Fruit fly (Drosophila melanogaster): ENCODE data around the gene ball.

ball gene

DNA sequence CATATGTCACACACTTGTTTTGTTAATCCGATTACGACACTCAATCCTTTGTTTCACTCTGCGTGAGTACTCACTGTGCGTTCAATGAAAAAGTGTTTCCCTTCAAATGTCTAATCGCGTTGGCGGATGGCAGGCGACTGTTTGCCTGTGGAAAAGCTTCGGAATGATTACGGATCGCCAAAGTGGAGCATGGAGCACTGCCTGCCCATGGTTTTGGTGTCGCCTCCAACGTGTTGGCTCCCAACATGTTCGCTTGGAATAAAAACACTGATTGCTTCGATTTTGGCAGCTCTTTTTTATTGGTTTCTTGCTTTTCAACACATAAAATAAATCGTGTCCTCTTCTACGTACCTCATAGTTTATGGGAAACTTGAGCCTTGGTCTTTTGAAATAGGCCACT is 5.2 kb upstream of the ball start, which contains the start of gene SPARC:
TSS of gene SPARC (minus strand) at position 144 of the 400 bp plus-strand sequence.
- TF ChIP-seq CG8478 (optimal IDR thresholded peaks at IDR 0.05), result no peak
- TF ChIP-seq psq (optimal IDR thresholded peaks at IDR 0.05), result no peak
- TF ChIP-seq usp (GFP tag; optimal IDR thresholded peaks at IDR 0.05), result no peak
- no peak for TF ChIP-seq Dll (optimal IDR thresholded peaks at IDR 0.05)

DNA sequence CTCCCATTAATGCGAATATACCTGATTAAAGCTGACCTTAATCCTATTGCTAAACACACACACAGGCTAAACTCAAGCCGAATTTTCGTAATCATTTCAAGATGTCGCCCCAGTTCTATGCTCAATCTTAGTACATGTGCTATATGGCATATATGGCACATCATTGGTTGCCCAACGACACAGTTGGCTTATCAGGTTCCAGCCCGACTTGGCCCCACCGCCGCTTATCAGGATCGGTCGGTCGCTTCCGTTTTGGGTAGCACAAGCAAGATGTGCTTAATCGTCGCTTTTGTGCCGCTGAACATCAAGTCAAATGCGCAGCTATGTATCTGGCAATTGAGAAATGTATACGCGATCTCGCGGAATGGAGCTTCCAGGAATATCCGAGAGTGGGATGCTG is 4.5 kb upstream of the ball start:
- no peak for TF ChIP-seq pan (optimal IDR thresholded peaks at IDR 0.05)
- no peak for TF ChIP-seq usp (GFP tag; optimal IDR thresholded peaks at IDR 0.05)
- TF ChIP-seq CG8478 (optimal IDR thresholded peaks at IDR 0.05), result no peak
- no peak for TF ChIP-seq Dll (optimal IDR thresholded peaks at IDR 0.05)
- no peak for TF ChIP-seq psq (optimal IDR thresholded peaks at IDR 0.05)
- no peak for TF ChIP-seq EcR (GFP tag; optimal IDR thresholded peaks at IDR 0.05)

DNA sequence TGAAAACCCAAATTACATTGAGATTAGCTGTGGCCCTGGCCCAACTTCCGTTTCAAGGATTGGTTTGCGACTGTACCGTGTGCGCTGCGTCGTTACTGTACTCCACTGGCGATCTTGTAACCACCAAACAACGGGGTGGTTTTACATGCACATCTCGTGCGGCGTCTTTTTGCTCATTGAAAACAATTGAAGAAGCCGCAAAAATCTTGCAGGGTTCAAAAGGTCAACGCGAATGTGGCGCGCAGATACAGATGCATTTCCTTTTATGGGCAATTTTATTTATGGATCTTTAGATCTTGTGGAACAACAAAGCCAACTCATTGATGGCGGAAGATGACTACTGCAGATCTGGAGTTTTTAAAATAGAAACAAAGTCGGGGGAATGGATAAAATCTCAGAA is 3.9 kb upstream of the ball start:
- TF ChIP-seq CG8478 (optimal IDR thresholded peaks at IDR 0.05) (no peak), psq (optimal IDR thresholded peaks at IDR 0.05) (no peak), usp (GFP tag; optimal IDR thresholded peaks at IDR 0.05) (no peak), EcR (GFP tag; optimal IDR thresholded peaks at IDR 0.05) (no peak)

DNA sequence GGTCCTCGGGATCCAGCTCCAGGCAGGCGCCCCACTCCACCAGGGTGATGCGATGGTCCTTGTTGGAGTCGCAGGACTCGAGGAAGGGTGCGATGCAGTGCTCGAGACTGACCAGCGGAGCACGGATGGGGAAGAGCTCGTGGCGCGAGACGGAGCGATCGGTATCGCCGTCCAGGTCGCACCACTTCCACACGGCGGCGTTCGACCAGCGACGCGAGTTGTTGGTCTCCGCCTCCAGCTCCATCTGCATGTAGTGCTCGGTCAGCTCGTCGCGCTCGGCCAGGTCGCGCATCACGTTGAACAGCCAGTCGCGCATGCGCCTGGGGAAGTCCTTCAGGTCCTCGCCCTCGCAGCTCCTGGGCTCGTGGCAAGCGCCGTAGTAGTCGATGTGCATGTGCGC is 2.8 kb upstream of the ball start:
- no peak for TF ChIP-seq EcR (GFP tag; optimal IDR thresholded peaks at IDR 0.05)
- TF ChIP-seq CG8478 (optimal IDR thresholded peaks at IDR 0.05), result no peak
- TF ChIP-seq usp (GFP tag; optimal IDR thresholded peaks at IDR 0.05), result no peak
- no peak for TF ChIP-seq Dll (optimal IDR thresholded peaks at IDR 0.05)
- no peak for TF ChIP-seq pan (optimal IDR thresholded peaks at IDR 0.05)
- TF ChIP-seq psq (optimal IDR thresholded peaks at IDR 0.05), result no peak

DNA sequence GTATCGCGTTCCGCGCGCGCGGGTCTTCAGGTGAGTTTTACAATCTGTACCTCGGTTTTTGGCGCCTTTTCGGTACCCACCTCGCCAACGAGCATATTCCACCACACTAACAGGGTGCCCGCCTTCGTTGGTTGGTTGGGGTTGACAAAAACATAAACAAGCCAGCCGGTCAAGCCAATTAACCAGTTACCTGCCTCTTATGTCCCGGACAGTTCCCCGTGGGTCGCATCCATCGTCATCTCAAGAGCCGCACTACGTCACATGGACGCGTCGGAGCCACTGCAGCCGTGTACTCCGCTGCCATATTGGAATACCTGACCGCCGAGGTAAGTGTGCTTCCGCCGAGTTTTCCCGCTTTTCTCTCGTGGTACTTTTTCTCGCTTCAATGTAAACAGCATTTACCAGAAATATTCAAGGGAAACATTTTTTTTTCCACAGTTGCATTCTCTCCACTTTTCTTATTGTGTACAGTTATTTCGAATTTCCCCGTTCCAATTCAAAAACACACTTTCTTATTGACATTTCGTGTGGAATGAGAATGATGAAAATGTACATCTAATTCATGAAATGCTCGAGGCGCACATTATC is 944 bp upstream of the ball start:
- no peak for TF ChIP-seq Dll (optimal IDR thresholded peaks at IDR 0.05)

DNA sequence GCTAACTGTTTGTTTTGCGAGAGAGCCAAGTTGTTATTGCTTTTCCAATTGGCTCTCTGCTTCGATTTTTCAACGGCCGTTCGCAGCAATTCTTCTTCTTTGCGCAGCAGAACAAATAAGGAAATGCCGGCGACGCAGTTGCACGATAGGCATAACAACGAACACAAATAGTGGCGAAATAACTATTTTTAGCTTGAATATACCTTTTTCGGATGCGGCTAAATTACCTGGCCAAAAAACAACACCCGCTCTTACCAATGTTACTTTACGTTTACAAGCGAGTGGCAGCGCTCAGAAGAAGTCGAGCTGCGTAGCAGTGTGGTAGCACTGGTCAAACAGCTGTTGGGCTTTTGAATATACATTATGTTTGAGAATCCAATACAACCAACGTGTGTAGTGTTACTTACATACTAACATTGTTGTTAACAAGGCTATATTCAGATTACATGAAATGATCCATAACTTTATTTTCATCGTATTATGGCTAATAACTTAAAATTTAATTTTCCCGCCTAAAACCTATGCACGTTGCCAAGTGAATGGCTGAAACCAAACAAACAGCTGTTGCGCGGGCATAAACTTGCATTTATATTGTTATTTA is 3.7 kb downstream of the ball start, which contains the start of the genes Lerp and IntS12:
TSS of gene Lerp (minus strand) at position 283 of the 601 bp plus-strand sequence.
TSS of gene IntS12 (plus strand) at position 529 of the 601 bp plus-strand sequence.
- no peak for TF ChIP-seq CG8478 (optimal IDR thresholded peaks at IDR 0.05)
- no peak for TF ChIP-seq usp (GFP tag; optimal IDR thresholded peaks at IDR 0.05)
- no peak for TF ChIP-seq EcR (GFP tag; optimal IDR thresholded peaks at IDR 0.05)
- TF ChIP-seq psq (optimal IDR thresholded peaks at IDR 0.05), result no peak
- TF ChIP-seq pan (optimal IDR thresholded peaks at IDR 0.05), result no peak
- no peak for TF ChIP-seq Dll (optimal IDR thresholded peaks at IDR 0.05)

DNA sequence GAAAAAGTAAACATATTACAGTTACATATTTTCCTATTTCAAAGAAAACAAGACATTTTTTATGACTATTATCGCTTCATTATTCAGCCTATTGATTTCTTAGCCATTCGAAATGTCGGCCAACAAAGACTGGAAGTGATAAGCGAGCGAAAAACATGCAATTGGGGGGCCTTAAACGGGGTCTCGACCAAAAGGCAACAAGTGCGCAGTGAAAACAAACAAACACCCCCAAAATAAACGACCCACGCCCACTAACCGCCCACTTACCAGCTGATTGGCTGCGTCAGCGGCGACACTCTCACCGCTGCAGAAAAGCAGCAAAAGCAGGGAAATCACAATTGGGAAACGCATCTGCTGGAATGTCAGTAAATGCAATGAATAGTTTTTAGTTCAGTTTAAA is 4.4 kb downstream of the ball start:
- TF ChIP-seq usp (GFP tag; optimal IDR thresholded peaks at IDR 0.05) (no peak), psq (optimal IDR thresholded peaks at IDR 0.05) (no peak), pan (optimal IDR thresholded peaks at IDR 0.05) (no peak), Dll (optimal IDR thresholded peaks at IDR 0.05) (no peak), CG8478 (optimal IDR thresholded peaks at IDR 0.05) (no peak), EcR (GFP tag; optimal IDR thresholded peaks at IDR 0.05) (no peak)

DNA sequence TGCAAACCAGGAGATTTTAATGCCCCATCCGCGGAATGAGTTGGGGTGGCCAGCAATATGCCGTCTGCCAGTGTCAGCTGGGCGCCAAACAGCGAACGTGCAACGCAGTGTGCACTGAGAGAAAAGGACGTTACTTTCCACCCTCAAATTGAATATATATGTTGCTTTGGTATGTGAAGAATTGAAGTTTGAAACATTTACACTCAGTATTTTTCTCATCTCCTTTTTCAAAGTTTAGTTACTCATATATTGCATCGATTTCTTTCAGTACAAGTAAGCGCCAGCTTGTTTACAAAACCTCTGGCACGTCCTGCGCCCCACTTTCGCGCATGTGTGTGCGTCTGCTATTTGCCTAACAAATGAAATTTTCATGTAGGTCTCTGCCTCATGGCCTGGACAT is 7.4 kb downstream of the ball start:
- TF ChIP-seq CG8478 (optimal IDR thresholded peaks at IDR 0.05), result no peak
- TF ChIP-seq pan (optimal IDR thresholded peaks at IDR 0.05), result no peak
- no peak for TF ChIP-seq psq (optimal IDR thresholded peaks at IDR 0.05)
- no peak for TF ChIP-seq EcR (GFP tag; optimal IDR thresholded peaks at IDR 0.05)
- no peak for TF ChIP-seq Dll (optimal IDR thresholded peaks at IDR 0.05)
- TF ChIP-seq usp (GFP tag; optimal IDR thresholded peaks at IDR 0.05), result no peak

DNA sequence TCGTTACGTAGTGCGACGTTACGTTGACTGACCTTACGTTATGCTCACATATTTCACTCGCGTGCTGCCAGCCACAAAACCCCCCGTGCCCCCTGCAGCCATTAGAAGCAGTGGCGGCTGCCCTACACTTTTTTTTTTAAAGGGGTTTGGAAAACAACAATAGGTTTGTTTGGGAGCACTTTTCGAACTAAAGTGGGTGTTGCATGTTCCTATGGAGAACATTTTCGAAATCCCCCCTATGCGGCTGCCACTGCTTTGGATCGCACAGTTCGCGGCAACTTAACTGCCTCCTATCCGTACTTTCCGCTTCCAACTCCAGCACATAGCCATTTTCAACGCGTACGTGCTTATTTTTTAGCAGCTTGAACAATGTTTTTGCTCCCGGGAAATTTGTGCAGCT is 12.9 kb downstream of the ball start:
- TF ChIP-seq EcR (GFP tag; optimal IDR thresholded peaks at IDR 0.05), result no peak

DNA sequence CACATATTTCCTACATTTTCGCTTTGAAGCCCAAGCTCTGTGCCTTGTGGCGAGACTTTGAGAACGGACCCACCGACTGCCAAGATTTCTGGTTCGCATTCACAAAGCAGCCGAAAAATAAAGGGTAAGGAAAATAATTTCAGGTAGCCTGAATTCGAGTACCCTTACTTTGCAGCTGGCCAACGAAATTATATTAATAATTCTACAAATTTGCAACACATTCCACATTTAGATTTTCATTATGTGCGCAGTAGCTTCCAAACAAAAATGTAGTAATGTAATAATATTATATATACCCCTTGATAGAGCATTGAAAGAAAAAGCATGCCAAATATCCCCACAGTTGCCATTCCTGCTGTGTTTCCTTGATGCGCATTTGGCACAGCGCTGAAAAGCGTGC is 20.2 kb downstream of the ball start:
- TF ChIP-seq EcR (GFP tag; optimal IDR thresholded peaks at IDR 0.05) (no peak), pan (optimal IDR thresholded peaks at IDR 0.05) (no peak), CG8478 (optimal IDR thresholded peaks at IDR 0.05) (no peak), psq (optimal IDR thresholded peaks at IDR 0.05) (no peak), Dll (optimal IDR thresholded peaks at IDR 0.05) (no peak), usp (GFP tag; optimal IDR thresholded peaks at IDR 0.05) (no peak)

DNA sequence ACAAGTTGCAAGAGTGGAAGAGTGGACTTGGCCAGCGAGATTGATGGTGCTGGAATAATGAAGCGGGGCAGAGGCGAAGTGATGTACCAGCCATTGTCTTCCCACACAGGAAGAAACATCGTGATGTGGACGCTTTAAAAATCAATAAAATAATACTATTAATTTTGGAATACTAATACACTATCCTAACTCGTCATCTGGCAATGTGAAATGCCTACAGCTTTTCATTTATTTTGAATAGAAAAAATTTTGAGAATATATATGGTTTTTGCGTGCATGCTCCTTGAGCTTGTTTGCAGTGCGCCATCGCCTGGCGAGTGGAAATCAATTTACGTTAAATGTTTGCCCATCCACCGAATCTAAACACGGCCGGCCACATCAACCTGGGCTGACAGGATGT is 34.7 kb downstream of the ball start:
- TF ChIP-seq Dll (optimal IDR thresholded peaks at IDR 0.05) (no peak), EcR (GFP tag; optimal IDR thresholded peaks at IDR 0.05) (no peak), CG8478 (optimal IDR thresholded peaks at IDR 0.05) (no peak), usp (GFP tag; optimal IDR thresholded peaks at IDR 0.05) (no peak), psq (optimal IDR thresholded peaks at IDR 0.05) (no peak)

DNA sequence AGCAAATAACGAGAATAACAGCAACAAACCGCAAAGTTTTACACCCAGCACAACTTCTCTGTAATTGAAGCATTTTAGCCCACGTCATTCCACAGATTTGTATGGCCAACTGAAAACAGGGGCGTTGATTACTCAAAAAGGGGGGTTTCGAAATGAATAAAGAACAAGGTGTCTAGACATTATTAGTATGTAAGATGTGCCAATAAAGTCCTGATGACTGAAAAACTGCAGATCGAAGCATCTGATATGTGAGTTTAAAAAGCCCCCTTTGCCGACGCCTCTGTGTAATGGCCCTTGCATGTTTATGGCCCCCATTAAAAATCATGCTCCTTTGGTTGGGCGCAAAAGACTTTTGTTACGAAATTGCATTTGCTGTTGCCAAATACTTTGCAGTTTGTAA is 45.5 kb downstream of the ball start:
- TF ChIP-seq Dll (optimal IDR thresholded peaks at IDR 0.05), result peak; percentile 31
- TF ChIP-seq EcR (GFP tag; optimal IDR thresholded peaks at IDR 0.05), result no peak

Measured in whole organism.